Fruit fly (Drosophila melanogaster) S2 (cell line): ENCODE results near the gene Daao2.

Experiments
- CG8478 ChIP-seq: fragments of >200 bp; optimal IDR thresholded peaks from 2 replicates; lab custom pipeline; 2018
- CTCF ChIP-seq, 2 experiments: fragments of >200 bp; optimal IDR thresholded peaks; 2 replicates each; lab custom pipeline; 2018

DNA sequence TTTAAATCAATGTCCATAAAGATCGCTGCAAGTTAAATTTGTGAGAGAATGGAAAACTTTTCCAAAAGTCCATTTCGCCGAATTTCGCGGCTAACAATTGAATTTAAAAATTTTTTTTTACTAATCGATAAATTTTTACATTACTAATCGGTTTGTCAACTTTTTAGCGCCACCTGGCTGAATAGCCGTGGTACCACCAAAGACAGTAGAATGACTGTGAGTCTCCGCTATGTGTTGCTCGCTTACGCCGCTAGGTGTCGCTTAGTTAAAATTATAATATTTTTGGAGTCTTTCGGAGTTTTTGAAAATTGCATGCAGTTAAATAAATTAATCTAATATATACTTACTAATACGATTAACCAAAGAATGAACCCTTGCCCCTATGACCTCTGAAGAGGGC lies 5.4 kb upstream of the Daao2 start:
- TF ChIP-seq CG8478 (lab: Kevin White, UChicago) = no peak
- TF ChIP-seq CTCF (optimal IDR thresholded peaks at IDR 0.05; lab: Kevin White, UChicago) = peak; percentile 80 to 98
